Fruit fly (Drosophila melanogaster): ENCODE data around the gene Set2.

dm6 chrX:13392041-13392353 lies 21.0 kb upstream of the Set2 start:
- TF ChIP-seq CG8478 (optimal IDR thresholded peaks at IDR 0.05) (no peak), CTCF (optimal IDR thresholded peaks at IDR 0.05) (no peak)

All from S2 (cell line).